Worm (Caenorhabditis elegans): ENCODE measurements around the gene fli-1.

The fli-1 gene

DNA sequence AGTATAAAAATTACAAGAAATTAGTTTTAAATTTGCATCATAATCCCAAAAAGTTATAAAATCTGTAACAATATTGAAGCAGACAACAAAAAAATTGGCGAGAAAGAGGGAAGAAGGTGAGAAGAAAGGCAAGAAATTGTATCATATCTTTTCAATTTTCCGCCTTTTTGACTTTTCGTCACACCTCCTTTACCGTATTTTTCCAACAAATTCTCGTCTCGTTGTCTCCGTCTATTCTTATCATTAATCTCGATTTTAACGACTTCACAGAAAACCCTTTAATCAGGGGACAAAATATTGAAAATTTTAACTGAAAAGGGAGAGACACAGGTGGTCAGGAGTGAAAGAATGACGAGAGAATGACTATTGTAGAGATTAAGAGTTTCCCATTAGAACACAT, 29.4 kb upstream of the fli-1 start:
- no peak for TF ChIP-seq lsy-2 (tag; optimal IDR thresholded peaks at IDR 0.05)
- no peak for TF ChIP-seq hlh-1 (tag; optimal IDR thresholded peaks at IDR 0.05)
- TF ChIP-seq snpc-4 (tag; optimal IDR thresholded peaks at IDR 0.05) = no peak
- no peak for TF ChIP-seq unc-62 (GFP tag; optimal IDR thresholded peaks at IDR 0.05)
- TF ChIP-seq drap-1 (GFP tag; optimal IDR thresholded peaks at IDR 0.05) = no peak
- no peak for TF ChIP-seq nhr-76 (tag; optimal IDR thresholded peaks at IDR 0.05)
- no peak for TF ChIP-seq ztf-11 (tag; optimal IDR thresholded peaks at IDR 0.05)
- TF ChIP-seq ceh-83 (GFP tag; optimal IDR thresholded peaks at IDR 0.05) = no peak
- no peak for TF ChIP-seq tbx-8 (GFP tag; optimal IDR thresholded peaks at IDR 0.05)
- TF ChIP-seq nhr-237 (tag; optimal IDR thresholded peaks at IDR 0.05) = no peak
- TF ChIP-seq ham-2 (GFP tag; optimal IDR thresholded peaks at IDR 0.05) = no peak
- TF ChIP-seq cnd-1 (tag; optimal IDR thresholded peaks at IDR 0.05) = no peak
- TF ChIP-seq pha-4 (tag; optimal IDR thresholded peaks at IDR 0.05) = no peak
- TF ChIP-seq nhr-12 (tag; optimal IDR thresholded peaks at IDR 0.05) = no peak
- no peak for TF ChIP-seq mls-2 (tag; optimal IDR thresholded peaks at IDR 0.05)
- TF ChIP-seq sem-2 (GFP tag; optimal IDR thresholded peaks at IDR 0.05) = no peak
- TF ChIP-seq mab-5 (tag; optimal IDR thresholded peaks at IDR 0.05) = no peak
- no peak for TF ChIP-seq elt-3 (tag; optimal IDR thresholded peaks at IDR 0.05)
- TF ChIP-seq sptf-1 (tag; optimal IDR thresholded peaks at IDR 0.05) = no peak
- no peak for TF ChIP-seq lin-13 (tag; optimal IDR thresholded peaks at IDR 0.05)

DNA sequence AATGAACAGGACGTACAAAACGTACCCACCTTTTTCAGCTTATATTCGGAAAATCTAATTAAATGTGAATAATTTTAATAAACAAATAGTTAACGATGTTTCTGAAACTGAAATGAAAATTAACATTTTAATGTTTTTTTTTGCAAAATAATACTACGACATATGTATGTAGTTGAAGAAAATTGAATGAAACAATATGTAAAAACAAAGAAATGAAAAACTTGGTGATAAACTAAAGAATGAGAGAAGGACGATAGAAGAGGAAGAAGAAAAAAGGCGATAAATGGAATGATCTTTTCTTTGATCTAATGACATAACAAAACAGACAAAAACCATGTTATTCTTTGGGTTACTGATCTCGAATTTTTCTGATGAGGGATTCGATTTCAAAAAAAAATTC, 26.8 kb upstream of the fli-1 start, which contains the start of gene B0303.11:
TSS of gene B0303.11 (minus strand) at position 101 of the 400 bp plus-strand sequence.
- TF ChIP-seq ces-1 (GFP tag; optimal IDR thresholded peaks at IDR 0.05) (no peak), mep-1 (tag; optimal IDR thresholded peaks at IDR 0.05) (no peak), nhr-76 (tag; optimal IDR thresholded peaks at IDR 0.05) (no peak), nhr-237 (tag; optimal IDR thresholded peaks at IDR 0.05) (no peak), ceh-43 (GFP tag; optimal IDR thresholded peaks at IDR 0.05) (no peak), mab-5 (tag; optimal IDR thresholded peaks at IDR 0.05) (no peak), nhr-28 (tag; optimal IDR thresholded peaks at IDR 0.05) (no peak), nhr-2 (tag; optimal IDR thresholded peaks at IDR 0.05) (no peak), drap-1 (GFP tag; optimal IDR thresholded peaks at IDR 0.05) (no peak), ham-2 (GFP tag; optimal IDR thresholded peaks at IDR 0.05) (no peak)

DNA sequence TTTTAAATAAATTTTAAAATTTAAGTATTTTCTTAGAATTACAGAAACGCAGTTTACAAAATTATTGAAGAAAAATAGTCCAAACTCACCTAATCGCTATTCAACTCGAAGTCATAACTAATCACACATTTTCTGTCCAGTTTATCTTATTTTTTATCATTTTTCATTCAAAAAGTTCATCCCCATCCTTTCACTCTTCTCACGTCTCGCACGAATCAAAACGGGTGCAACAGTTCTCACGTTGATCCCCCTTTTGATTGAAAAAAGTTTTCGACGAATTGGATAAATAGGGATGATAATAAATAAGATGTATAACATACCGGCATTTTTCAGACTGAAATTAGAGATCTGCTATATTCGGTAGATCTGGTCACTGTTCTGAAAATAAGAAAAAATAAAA, 26.2 kb upstream of the fli-1 start:
- TF ChIP-seq ceh-83 (GFP tag; optimal IDR thresholded peaks at IDR 0.05) (no peak), elt-3 (tag; optimal IDR thresholded peaks at IDR 0.05) (no peak), mab-5 (tag; optimal IDR thresholded peaks at IDR 0.05) (no peak), snpc-4 (tag; optimal IDR thresholded peaks at IDR 0.05) (no peak), hlh-1 (tag; optimal IDR thresholded peaks at IDR 0.05) (no peak), nhr-237 (tag; optimal IDR thresholded peaks at IDR 0.05) (no peak), unc-39 (tag; optimal IDR thresholded peaks at IDR 0.05) (no peak), lsy-2 (tag; optimal IDR thresholded peaks at IDR 0.05) (no peak), drap-1 (GFP tag; optimal IDR thresholded peaks at IDR 0.05) (no peak), unc-120 (tag; optimal IDR thresholded peaks at IDR 0.05; ENCODE audit: poor library complexity, severe bottlenecking) (no peak), lin-13 (tag; optimal IDR thresholded peaks at IDR 0.05) (no peak), tbx-8 (GFP tag; optimal IDR thresholded peaks at IDR 0.05) (no peak), mls-2 (tag; optimal IDR thresholded peaks at IDR 0.05) (no peak), mep-1 (tag; optimal IDR thresholded peaks at IDR 0.05) (no peak)

ce11 chrIII:8704765-8705164, 21.2 kb upstream of the fli-1 start, which contains the start of gene B0303.16:
TSS of gene B0303.16 (plus strand) at chrIII:8705065.
- no peak for TF ChIP-seq ceh-83 (GFP tag; optimal IDR thresholded peaks at IDR 0.05)
- no peak for TF ChIP-seq unc-39 (tag; optimal IDR thresholded peaks at IDR 0.05)
- no peak for TF ChIP-seq unc-62 (GFP tag; optimal IDR thresholded peaks at IDR 0.05)
- TF ChIP-seq mab-5 (tag; optimal IDR thresholded peaks at IDR 0.05) = no peak
- no peak for TF ChIP-seq snpc-4 (tag; optimal IDR thresholded peaks at IDR 0.05)
- TF ChIP-seq M03D4.4 (tag; optimal IDR thresholded peaks at IDR 0.05) = no peak

- TF ChIP-seq unc-120 (tag; optimal IDR thresholded peaks at IDR 0.05; ENCODE audit: poor library complexity, severe bottlenecking) (peak; percentile 67), nhr-237 (tag; optimal IDR thresholded peaks at IDR 0.05) (peak; percentile 16), blmp-1 (tag; optimal IDR thresholded peaks at IDR 0.05) (no peak), tbx-8 (GFP tag; optimal IDR thresholded peaks at IDR 0.05) (no peak), lsy-2 (tag; optimal IDR thresholded peaks at IDR 0.05) (peak; percentile 29), ham-2 (GFP tag; optimal IDR thresholded peaks at IDR 0.05) (no peak)
Observed at ce11 chrIII:8700289-8700957, 16.9 kb upstream of the fli-1 start, which contains the start of the genes sdz-1 and vps-33.1. TSS of gene sdz-1 (minus strand) at chrIII:8700339. TSS of gene vps-33.1 (plus strand) at chrIII:8700927.
